Fruit fly (Drosophila melanogaster) whole organism, embryonic: ENCODE measurements around the gene Cap-H2.

ENCODE experiments used
- B-H2 ChIP-seq: fragments of 200-800 bp; sonication (Bioruptor generic); optimal IDR thresholded peaks from 2 replicates; lab custom pipeline; 2018; ENCODE audit warnings: missing biosample characterization, mild to moderate bottlenecking, missing genetic modification characterization
- Bgb ChIP-seq: fragments of 200-800 bp; sonication (Bioruptor generic); IDR thresholded peaks from 2 replicates; pipeline ENCODE4 v1.3.6; 2022; ENCODE audit warnings: missing biosample characterization, missing genetic modification characterization; ENCODE audit not compliant: partially characterized antibody
- CG11398 ChIP-seq: fragments of 200-800 bp; sonication (Bioruptor generic); optimal IDR thresholded peaks from 2 replicates; lab custom pipeline; 2016; ENCODE audit warnings: missing biosample characterization, missing genetic modification characterization
- CG11723 ChIP-seq: fragments of 200-800 bp; sonication (Bioruptor generic); optimal IDR thresholded peaks from 2 replicates; lab custom pipeline; 2017; ENCODE audit warnings: missing biosample characterization, mild to moderate bottlenecking, missing genetic modification characterization
- CG13123 ChIP-seq: fragments of 200-800 bp; sonication (Bioruptor generic); optimal IDR thresholded peaks from 2 replicates; lab custom pipeline; 2016; ENCODE audit warnings: missing biosample characterization, missing genetic modification characterization
- CG13624 ChIP-seq: fragments of 200-800 bp; sonication (Bioruptor generic); optimal IDR thresholded peaks from 2 replicates; lab custom pipeline; 2016; ENCODE audit warnings: missing biosample characterization, missing genetic modification characterization
- CG14667 ChIP-seq: fragments of 200-800 bp; sonication (Bioruptor generic); IDR thresholded peaks from 2 replicates; pipeline ENCODE4 v1.3.6; 2022; ENCODE audit warnings: missing biosample characterization, missing genetic modification characterization
- CG14710 ChIP-seq: fragments of 200-800 bp; sonication (Bioruptor generic); optimal IDR thresholded peaks from 3 replicates; lab custom pipeline; 2019; ENCODE audit warnings: missing biosample characterization, mild to moderate bottlenecking, missing genetic modification characterization, moderate library complexity
- CG15479 ChIP-seq: fragments of 200-800 bp; sonication (Bioruptor generic); optimal IDR thresholded peaks from 3 replicates; lab custom pipeline; 2019; ENCODE audit warnings: missing biosample characterization, mild to moderate bottlenecking, missing genetic modification characterization, moderate library complexity
- CG17912 ChIP-seq: fragments of 200-800 bp; sonication (Bioruptor generic); optimal IDR thresholded peaks from 2 replicates; lab custom pipeline; 2018; ENCODE audit warnings: missing biosample characterization, mild to moderate bottlenecking, missing genetic modification characterization
- CG30020 ChIP-seq: fragments of 200-800 bp; optimal IDR thresholded peaks from 2 replicates; lab custom pipeline; 2019; ENCODE audit warnings: missing biosample characterization, mild to moderate bottlenecking, missing genetic modification characterization, moderate library complexity
- CG32772 ChIP-seq: fragments of 200-800 bp; sonication (Bioruptor generic); IDR thresholded peaks from 2 replicates; pipeline ENCODE4 v1.3.6; 2022; ENCODE audit warnings: missing biosample characterization, missing genetic modification characterization
- CG34224 ChIP-seq: fragments of 200-800 bp; sonication (Bioruptor generic); IDR thresholded peaks from 3 replicates; pipeline ENCODE4 v1.3.6; 2022; ENCODE audit warnings: missing biosample characterization, missing genetic modification characterization; ENCODE audit not compliant: partially characterized antibody
- CG4328 ChIP-seq: fragments of 200-800 bp; sonication (Bioruptor generic); optimal IDR thresholded peaks from 3 replicates; lab custom pipeline; 2017; ENCODE audit warnings: missing biosample characterization, missing genetic modification reagents, missing genetic modification characterization
- CG4360 ChIP-seq: fragments of 200-800 bp; sonication (Bioruptor generic); IDR thresholded peaks from 2 replicates; pipeline ENCODE4 v1.3.6; 2022; ENCODE audit warnings: missing biosample characterization, missing genetic modification characterization
- CG4730 ChIP-seq: fragments of 200-800 bp; sonication (Bioruptor generic); IDR thresholded peaks from 2 replicates; pipeline ENCODE4 v1.3.6; 2022; ENCODE audit warnings: missing biosample characterization, missing genetic modification characterization
- CG8089 ChIP-seq: fragments of 200-800 bp; sonication (Bioruptor generic); optimal IDR thresholded peaks from 3 replicates; lab custom pipeline; 2016; ENCODE audit warnings: missing biosample characterization, missing genetic modification characterization
- CG8290 ChIP-seq, 3 experiments: fragments of 200-800 bp; sonication (Bioruptor generic); optimal IDR thresholded peaks; 2 replicates each; lab custom pipeline; 2016 to 2019; ENCODE audit warnings: missing biosample characterization in 3 of 3, missing genetic modification characterization in 3 of 3, mild to moderate bottlenecking in 2 of 3, moderate library complexity in 1 of 3
- CG9437 ChIP-seq: fragments of 200-800 bp; sonication (Bioruptor generic); optimal IDR thresholded peaks from 2 replicates; lab custom pipeline; 2018; ENCODE audit warnings: missing biosample characterization, mild to moderate bottlenecking, missing genetic modification characterization
- CG9932 ChIP-seq: fragments of 200-800 bp; sonication (Bioruptor generic); IDR thresholded peaks from 2 replicates; pipeline ENCODE4 v1.3.6; 2022; ENCODE audit warnings: missing biosample characterization, missing genetic modification characterization
- Fer1 ChIP-seq: fragments of 200-800 bp; sonication (Bioruptor generic); optimal IDR thresholded peaks from 2 replicates; lab custom pipeline; 2017; ENCODE audit warnings: missing biosample characterization, mild to moderate bottlenecking, missing genetic modification characterization
- Gug ChIP-seq: fragments of 200-800 bp; sonication (Bioruptor generic); IDR thresholded peaks from 4 replicates; pipeline ENCODE4 v1.3.6; 2022; ENCODE audit warnings: missing biosample characterization, missing genetic modification characterization
- HHEX ChIP-seq: fragments of 200-800 bp; sonication (Bioruptor generic); optimal IDR thresholded peaks from 3 replicates; lab custom pipeline; 2017; ENCODE audit warnings: missing biosample characterization, mild to moderate bottlenecking, missing genetic modification characterization, missing genetic modification reagents
- HLH4C ChIP-seq: fragments of 200-800 bp; sonication (Bioruptor generic); IDR thresholded peaks from 3 replicates; pipeline ENCODE4 v1.3.6; 2022; ENCODE audit warnings: missing biosample characterization, missing genetic modification characterization; ENCODE audit not compliant: partially characterized antibody
- HmgZ ChIP-seq: fragments of 200-800 bp; sonication (Bioruptor generic); optimal IDR thresholded peaks from 2 replicates; lab custom pipeline; 2018; ENCODE audit warnings: missing biosample characterization, mild to moderate bottlenecking, missing genetic modification characterization
- Lhr ChIP-seq: fragments of 200-800 bp; sonication (Bioruptor generic); optimal IDR thresholded peaks from 3 replicates; lab custom pipeline; 2017; ENCODE audit warnings: mild to moderate bottlenecking, missing biosample characterization, missing genetic modification reagents, missing genetic modification characterization
- Opbp ChIP-seq: fragments of 200-800 bp; sonication (Bioruptor generic); IDR thresholded peaks from 3 replicates; pipeline ENCODE4 v1.3.6; 2022; ENCODE audit warnings: missing biosample characterization, missing genetic modification characterization; ENCODE audit not compliant: partially characterized antibody
- Poxn ChIP-seq: fragments of 200-800 bp; sonication (Bioruptor generic); IDR thresholded peaks from 2 replicates; pipeline ENCODE4 v1.3.6; 2022; ENCODE audit warnings: missing biosample characterization, missing genetic modification characterization
- Scr ChIP-seq: fragments of 200-800 bp; sonication (Bioruptor generic); IDR thresholded peaks from 2 replicates; pipeline ENCODE4 v1.3.6; 2022; ENCODE audit warnings: missing biosample characterization, missing genetic modification characterization; ENCODE audit not compliant: partially characterized antibody
- Six4 ChIP-seq: fragments of 200-800 bp; sonication (Bioruptor generic); optimal IDR thresholded peaks from 2 replicates; lab custom pipeline; 2016; ENCODE audit warnings: missing biosample characterization, missing genetic modification characterization
- Sry-δ ChIP-seq: fragments of 200-800 bp; sonication (Bioruptor generic); optimal IDR thresholded peaks from 2 replicates; lab custom pipeline; 2016; ENCODE audit warnings: missing biosample characterization, missing genetic modification characterization
- Tbp ChIP-seq: fragments of >200 bp; optimal IDR thresholded peaks from 2 replicates; lab custom pipeline; 2018; ENCODE audit warnings: missing biosample characterization, missing genetic modification characterization
- Trl ChIP-seq, 3 experiments: fragments of >200 bp in 2 of 3; fragments of 200-800 bp in 1 of 3; sonication (Bioruptor generic) in 1 of 3; optimal IDR thresholded peaks; 2 replicates in 1 of 3; 3 replicates in 2 of 3; lab custom pipeline; 2016 to 2017; ENCODE audit warnings: missing biosample characterization in 1 of 3, missing genetic modification characterization in 1 of 3
- br ChIP-seq: fragments of >200 bp; optimal IDR thresholded peaks from 2 replicates; lab custom pipeline; 2017
- dmrt11E ChIP-seq: fragments of 200-800 bp; sonication (Bioruptor generic); optimal IDR thresholded peaks from 3 replicates; lab custom pipeline; 2018; ENCODE audit warnings: missing biosample characterization, mild to moderate bottlenecking, missing genetic modification characterization, moderate library complexity
- ems ChIP-seq: fragments of 200-800 bp; sonication (Bioruptor generic); optimal IDR thresholded peaks from 3 replicates; lab custom pipeline; 2016; ENCODE audit warnings: missing biosample characterization, missing genetic modification characterization
- gce ChIP-seq: fragments of 200-800 bp; sonication (Bioruptor generic); IDR thresholded peaks from 3 replicates; pipeline ENCODE4 v1.3.6; 2022; ENCODE audit warnings: missing biosample characterization, missing genetic modification characterization
- hbn ChIP-seq: fragments of 200-800 bp; sonication (Bioruptor generic); IDR thresholded peaks from 2 replicates; pipeline ENCODE4 v1.3.6; 2022; ENCODE audit warnings: missing biosample characterization, missing genetic modification characterization; ENCODE audit not compliant: partially characterized antibody
- inv ChIP-seq: fragments of 200-800 bp; sonication (Bioruptor generic); IDR thresholded peaks from 2 replicates; pipeline ENCODE4 v1.3.6; 2022; ENCODE audit warnings: missing biosample characterization, missing genetic modification characterization; ENCODE audit not compliant: partially characterized antibody
- lilli ChIP-seq: fragments of 200-800 bp; sonication (Bioruptor generic); optimal IDR thresholded peaks from 3 replicates; lab custom pipeline; 2016; ENCODE audit warnings: missing biosample characterization, missing genetic modification characterization
- ranshi ChIP-seq: fragments of 200-800 bp; sonication (Bioruptor generic); IDR thresholded peaks from 2 replicates; pipeline ENCODE4 v1.3.6; 2022; ENCODE audit warnings: missing biosample characterization, missing genetic modification characterization
- run ChIP-seq: fragments of 200-800 bp; sonication (Bioruptor generic); optimal IDR thresholded peaks from 3 replicates; lab custom pipeline; 2018; ENCODE audit warnings: missing biosample characterization, mild to moderate bottlenecking, missing genetic modification characterization
- sens-2 ChIP-seq: fragments of 200-800 bp; sonication (Bioruptor generic); IDR thresholded peaks from 2 replicates; pipeline ENCODE4 v1.3.6; 2022; ENCODE audit warnings: missing biosample characterization, missing genetic modification characterization
- sna ChIP-seq: fragments of 200-800 bp; sonication (Bioruptor generic); IDR thresholded peaks from 2 replicates; pipeline ENCODE4 v1.3.6; 2022; ENCODE audit warnings: missing biosample characterization, missing genetic modification characterization; ENCODE audit not compliant: partially characterized antibody
- so ChIP-seq: fragments of 200-800 bp; sonication (Bioruptor generic); IDR thresholded peaks from 3 replicates; pipeline ENCODE4 v1.3.6; 2022; ENCODE audit warnings: missing biosample characterization, missing genetic modification characterization
- sob ChIP-seq: fragments of 200-800 bp; sonication (Bioruptor generic); IDR thresholded peaks from 2 replicates; pipeline ENCODE4 v1.3.6; 2022; ENCODE audit warnings: missing biosample characterization, missing genetic modification characterization
- ssp ChIP-seq: fragments of 200-800 bp; sonication (Bioruptor generic); IDR thresholded peaks from 2 replicates; pipeline ENCODE4 v1.3.6; 2022; ENCODE audit warnings: missing biosample characterization, missing genetic modification characterization
- tio ChIP-seq: fragments of 200-800 bp; sonication (Bioruptor generic); optimal IDR thresholded peaks from 2 replicates; lab custom pipeline; 2017; ENCODE audit warnings: missing biosample characterization, missing genetic modification characterization, inconsistent platforms
- tll ChIP-seq, 2 experiments: fragments of 200-800 bp in 1 of 2; fragments of >200 bp in 1 of 2; sonication (Bioruptor generic) in 1 of 2; optimal IDR thresholded peaks; 2 replicates each; lab custom pipeline; 2017 to 2019; ENCODE audit warnings: missing biosample characterization in 2 of 2, missing genetic modification characterization in 2 of 2, mild to moderate bottlenecking in 1 of 2, moderate library complexity in 1 of 2
- toy ChIP-seq: fragments of 200-800 bp; sonication (Bioruptor generic); IDR thresholded peaks from 2 replicates; pipeline ENCODE4 v1.3.6; 2022; ENCODE audit warnings: missing biosample characterization, missing genetic modification characterization

Cap-H2 gene

DNA sequence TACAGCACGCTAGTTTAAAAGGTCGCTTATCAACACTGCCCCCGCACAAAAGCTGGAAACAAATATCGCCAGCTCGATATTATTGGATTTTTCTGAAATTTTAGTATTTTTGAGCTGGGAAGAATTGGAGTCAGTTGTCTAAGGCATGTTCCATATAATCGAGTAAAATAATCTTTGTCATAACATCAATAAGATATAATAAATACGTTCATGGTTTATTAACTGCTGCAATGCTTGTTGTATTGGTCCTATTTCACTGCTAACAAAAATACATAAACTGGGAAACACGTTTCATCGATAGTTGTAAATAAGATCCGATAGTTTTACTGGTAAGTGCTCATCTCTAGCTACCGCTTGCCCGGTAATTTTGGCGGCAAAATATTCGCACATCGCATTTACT lies 27.1 kb downstream of the Cap-H2 start, which contains the start of the genes Art1 and Mcm5 (continued):
- TF ChIP-seq Fer1 (GFP tag; lab: Kevin White, UChicago) = no peak
- no peak for TF ChIP-seq CG32772 (GFP tag; lab: Robert Waterston, UW)
- TF ChIP-seq CG4328 = no peak
- TF ChIP-seq dmrt11E = peak; percentile 44
- TF ChIP-seq Sry-δ = peak; percentile 97
- no peak for TF ChIP-seq so (GFP tag; lab: Robert Waterston, UW)
- TF ChIP-seq CG14710 (tag; lab: Kevin White, UChicago) = peak; percentile 83
- no peak for TF ChIP-seq gce (GFP tag; lab: Robert Waterston, UW)
- TF ChIP-seq B-H2 = peak; percentile 7
- TF ChIP-seq CG8089 (GFP tag; lab: Kevin White, UChicago) = peak; percentile 20
- TF ChIP-seq HLH4C (GFP tag; lab: Robert Waterston, UW) = peak; percentile 89
- TF ChIP-seq Lhr (GFP tag; lab: Kevin White, UChicago) = peak; percentile 52
- peak; percentile 63 for TF ChIP-seq CG13624 (GFP tag; lab: Kevin White, UChicago)
- peak; percentile 12 for TF ChIP-seq CG13123 (GFP tag; lab: Kevin White, UChicago)
- TF ChIP-seq ems (GFP tag; lab: Kevin White, UChicago) = peak; percentile 6
- no peak for TF ChIP-seq sens-2 (GFP tag; lab: Robert Waterston, UW)
- peak; percentile 61 for TF ChIP-seq CG30020 (tag; lab: Kevin White, UChicago)
- TF ChIP-seq CG4730 (GFP tag; lab: Robert Waterston, UW) = no peak
- TF ChIP-seq CG14667 (GFP tag; lab: Robert Waterston, UW) = no peak
- TF ChIP-seq Bgb (GFP tag; lab: Robert Waterston, UW) = peak; percentile 81
- TF ChIP-seq ssp (GFP tag; lab: Robert Waterston, UW) = peak; percentile 42
- no peak for TF ChIP-seq CG11723 (GFP tag; lab: Kevin White, UChicago)
- peak; percentile 91 for TF ChIP-seq CG34224
- peak; percentile 8 for TF ChIP-seq CG11398 (GFP tag; lab: Kevin White, UChicago)
- peak; percentile 45 for TF ChIP-seq CG8290 (GFP tag; optimal IDR thresholded peaks at IDR 0.05; lab: Kevin White, UChicago)
- TF ChIP-seq CG8290 (tag; optimal IDR thresholded peaks at IDR 0.05; lab: Kevin White, UChicago) = no peak
- TF ChIP-seq inv (GFP tag; lab: Robert Waterston, UW) = peak; percentile 91
- no peak for TF ChIP-seq ranshi (GFP tag; lab: Robert Waterston, UW)
- no peak for TF ChIP-seq CG15479 (GFP tag; lab: Kevin White, UChicago)
- no peak for TF ChIP-seq CG4360
- TF ChIP-seq sob (GFP tag; lab: Robert Waterston, UW) = peak; percentile 70
- no peak for TF ChIP-seq run (tag; lab: Kevin White, UChicago)
- no peak for TF ChIP-seq CG9437 (GFP tag; lab: Kevin White, UChicago)
- TF ChIP-seq Poxn (GFP tag; lab: Robert Waterston, UW) = no peak
- peak; percentile 31 to 59 for TF ChIP-seq tll (GFP tag; optimal IDR thresholded peaks at IDR 0.05; lab: Kevin White, UChicago)
- peak; percentile 97 for TF ChIP-seq sna (GFP tag; lab: Robert Waterston, UW)
- no peak for TF ChIP-seq HHEX (GFP tag; lab: Kevin White, UChicago)
- no peak for TF ChIP-seq CG17912 (GFP tag; lab: Kevin White, UChicago)
- no peak for TF ChIP-seq br
- peak; percentile 49 for TF ChIP-seq HmgZ (tag; lab: Kevin White, UChicago)
- TF ChIP-seq hbn = peak; percentile 91
- no peak for TF ChIP-seq Trl (optimal IDR thresholded peaks at IDR 0.05; lab: Kevin White, UChicago)
- TF ChIP-seq Trl (GFP tag; optimal IDR thresholded peaks at IDR 0.05; lab: Kevin White, UChicago) = peak; percentile 11
- TF ChIP-seq Scr (GFP tag; lab: Robert Waterston, UW) = peak; percentile 97
- TF ChIP-seq Six4 (GFP tag; lab: Kevin White, UChicago) = no peak
- no peak for TF ChIP-seq tio (GFP tag; lab: Kevin White, UChicago)
- peak; percentile 66 for TF ChIP-seq lilli (GFP tag; lab: Kevin White, UChicago)
- TF ChIP-seq toy (GFP tag; lab: Robert Waterston, UW) = no peak
- TF ChIP-seq Tbp (GFP tag; lab: Kevin White, UChicago) = no peak
- peak; percentile 16; the same call in 1 of the 4 replicates for TF ChIP-seq Gug (GFP tag; lab: Robert Waterston, UW)
- TF ChIP-seq Opbp = peak; percentile 80
- TF ChIP-seq CG9932 (GFP tag; lab: Robert Waterston, UW) = peak; percentile 75
